Worm (Caenorhabditis elegans) whole organism, young adult: ENCODE data around the gene nhr-87.

Experiments used
- F52B5.7 ChIP-seq: sonication (generic microtip); optimal IDR thresholded peaks from 2 replicates; lab custom pipeline; 2016; ENCODE audit warnings: mild to moderate bottlenecking, missing genetic modification characterization, missing compliant biosample characterization
- bed-1 ChIP-seq: fragments of 200-800 bp; sonication (Bioruptor generic); IDR thresholded peaks from 2 replicates; pipeline ENCODE4 v1.3.6; 2022; ENCODE audit warnings: missing genetic modification reagents, missing genetic modification characterization, missing compliant biosample characterization
- unc-62 ChIP-seq: fragments of 150-350 bp; optimal IDR thresholded peaks from 2 replicates; lab custom pipeline; 2014; ENCODE audit warnings: missing biosample characterization, missing genetic modification reagents, missing genetic modification characterization

DNA sequence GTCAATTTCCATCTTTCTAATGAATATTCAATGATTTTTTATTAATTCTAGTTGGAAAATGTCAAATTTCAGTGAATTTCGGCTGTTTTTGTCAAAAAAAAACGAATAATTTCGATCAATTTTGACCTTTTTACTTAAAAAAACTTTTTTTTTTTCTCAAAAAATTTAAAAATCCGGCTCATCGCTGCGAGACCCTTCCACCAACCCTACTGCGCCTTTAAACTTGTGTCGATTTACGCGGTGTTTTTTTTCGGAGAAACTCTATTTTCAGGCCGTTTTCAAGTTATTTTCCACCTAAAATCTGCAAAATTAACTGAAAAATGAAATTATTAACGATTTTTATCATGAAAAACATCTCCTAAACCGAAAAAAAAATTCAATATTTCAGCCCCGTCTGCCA lies 23.0 kb upstream of the nhr-87 start:
- no peak for TF ChIP-seq unc-62 (GFP tag; lab: Kevin White, UChicago)
- TF ChIP-seq bed-1 (GFP tag; lab: Robert Waterston, UW): no peak
- no peak for TF ChIP-seq F52B5.7 (tag; lab: Kevin White, UChicago)
